Fruit fly (Drosophila melanogaster): ENCODE data around the gene CG13361.

The CG13361 gene

DNA sequence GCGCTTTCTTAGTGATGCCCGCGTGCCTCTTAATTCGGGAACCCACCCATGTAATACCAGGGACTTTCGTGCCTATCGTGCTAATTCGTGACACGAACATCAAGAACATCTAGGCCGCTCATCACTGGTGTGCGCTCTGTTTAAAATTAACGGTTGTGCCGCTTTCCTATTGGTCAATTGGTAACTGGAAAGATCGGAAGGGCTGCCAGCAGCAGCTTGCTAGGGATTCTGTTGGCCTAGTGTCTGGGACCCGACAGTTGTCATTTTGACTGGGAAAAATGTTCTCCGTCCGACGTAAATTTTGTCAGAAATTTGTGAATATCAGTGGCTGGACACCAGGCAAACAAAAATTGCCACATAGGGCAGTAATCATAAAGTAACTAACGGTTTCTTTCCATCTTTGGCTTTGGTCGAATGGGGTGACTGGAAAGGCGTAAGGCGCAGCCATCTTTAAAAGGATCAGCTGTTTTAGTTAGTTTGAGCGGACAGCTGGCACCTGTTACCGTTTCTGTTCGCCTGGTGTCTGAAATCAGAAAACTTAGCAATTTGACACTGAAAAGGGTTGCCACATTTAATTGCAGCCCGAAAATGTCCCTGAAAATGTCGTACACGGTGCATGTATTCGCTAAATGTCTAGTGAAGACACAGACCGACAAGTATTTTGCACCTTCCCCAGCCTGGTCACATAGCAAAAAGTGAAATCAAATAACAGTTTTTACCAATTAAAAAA, 5.6 kb upstream of the CG13361 start, which contains the start of gene CG5273 (continued):
- peak; percentile 25; the same call in 1 of the 2 replicates for TF ChIP-seq CG14014 (GFP tag; IDR thresholded peaks at IDR 0.05)
- TF ChIP-seq CG12219 (GFP tag; optimal IDR thresholded peaks at IDR 0.05) = no peak
- peak; percentile 44; the same call in 2 of the 3 replicates for TF ChIP-seq ci (GFP tag; IDR thresholded peaks at IDR 0.05)
- peak; percentile 97 for TF ChIP-seq Nf-YB (GFP tag; optimal IDR thresholded peaks at IDR 0.05)
- no peak for TF ChIP-seq pho (GFP tag; optimal IDR thresholded peaks at IDR 0.05)
- TF ChIP-seq CG11504 (tag; optimal IDR thresholded peaks at IDR 0.05) = peak; percentile 30
- TF ChIP-seq Nf-YA (GFP tag; IDR thresholded peaks at IDR 0.05) = 0 out of 2 replicates have a peak, but pooled peaks have one; percentile 32
- TF ChIP-seq br (optimal IDR thresholded peaks at IDR 0.05) = no peak
- no peak for TF ChIP-seq dimm (GFP tag; IDR thresholded peaks at IDR 0.05)
- TF ChIP-seq CG14050 (GFP tag; IDR thresholded peaks at IDR 0.05) = no peak
- TF ChIP-seq zf30C (GFP tag; optimal IDR thresholded peaks at IDR 0.05) = no peak
- no peak for TF ChIP-seq cas (GFP tag; IDR thresholded peaks at IDR 0.05)
- TF ChIP-seq shn (GFP tag; optimal IDR thresholded peaks at IDR 0.05) = no peak
- TF ChIP-seq Ravus (GFP tag; IDR thresholded peaks at IDR 0.05) = no peak
- no peak for TF ChIP-seq CG18599 (GFP tag; optimal IDR thresholded peaks at IDR 0.05)
- no peak for TF ChIP-seq pum (GFP tag; optimal IDR thresholded peaks at IDR 0.05)
- no peak for TF ChIP-seq gce (GFP tag; IDR thresholded peaks at IDR 0.05)
- peak; percentile 0 for TF ChIP-seq CG6765 (GFP tag; optimal IDR thresholded peaks at IDR 0.05)
- no peak for TF ChIP-seq CG8281 (tag; optimal IDR thresholded peaks at IDR 0.05)
- TF ChIP-seq CG1602 (GFP tag; optimal IDR thresholded peaks at IDR 0.05) = no peak
- no peak for TF ChIP-seq D19A (tag; optimal IDR thresholded peaks at IDR 0.05)
- TF ChIP-seq CG7745 (tag; optimal IDR thresholded peaks at IDR 0.05) = peak; percentile 68
- TF ChIP-seq tup (GFP tag; optimal IDR thresholded peaks at IDR 0.05) = no peak
- no peak for TF ChIP-seq Hey (tag; optimal IDR thresholded peaks at IDR 0.05)
- no peak for TF ChIP-seq CG11247 (GFP tag; IDR thresholded peaks at IDR 0.05)
- peak; percentile 14 for TF ChIP-seq mirr (GFP tag; optimal IDR thresholded peaks at IDR 0.05)
- TF ChIP-seq CG12942 (GFP tag; optimal IDR thresholded peaks at IDR 0.05) = peak; percentile 7
- TF ChIP-seq ro (GFP tag; IDR thresholded peaks at IDR 0.05) = no peak
- TF ChIP-seq CG14441 (GFP tag; IDR thresholded peaks at IDR 0.05) = no peak
- no peak for TF ChIP-seq Camta (GFP tag; optimal IDR thresholded peaks at IDR 0.05)
- TF ChIP-seq nerfin-1 (tag; optimal IDR thresholded peaks at IDR 0.05) = no peak
- peak; percentile 28; the same call in 1 of the 2 replicates for TF ChIP-seq Drgx (GFP tag; IDR thresholded peaks at IDR 0.05)
- peak; percentile 70 for TF ChIP-seq CG9932 (GFP tag; IDR thresholded peaks at IDR 0.05)
- no peak for TF ChIP-seq CG31365 (tag; optimal IDR thresholded peaks at IDR 0.05)
- TF ChIP-seq Doc3 (GFP tag; IDR thresholded peaks at IDR 0.05; ENCODE audit: partially characterized antibody) = peak; percentile 98
- TF ChIP-seq sna (GFP tag; IDR thresholded peaks at IDR 0.05; ENCODE audit: partially characterized antibody) = peak; percentile 96
- TF ChIP-seq CG18619 (GFP tag; optimal IDR thresholded peaks at IDR 0.05) = no peak
- no peak for TF ChIP-seq ems (GFP tag; optimal IDR thresholded peaks at IDR 0.05)
- TF ChIP-seq ash1 (GFP tag; optimal IDR thresholded peaks at IDR 0.05) = no peak
- no peak for TF ChIP-seq dmrt99B (tag; optimal IDR thresholded peaks at IDR 0.05)
- TF ChIP-seq al (GFP tag; IDR thresholded peaks at IDR 0.05) = no peak
- TF ChIP-seq CG3838 (GFP tag; optimal IDR thresholded peaks at IDR 0.05) = no peak
- no peak for TF ChIP-seq Taf1 (GFP tag; IDR thresholded peaks at IDR 0.05)
- peak; percentile 22; the same call in 1 of the 3 replicates for TF ChIP-seq zfh1 (GFP tag; IDR thresholded peaks at IDR 0.05)
- TF ChIP-seq Chrac-16 (GFP tag; optimal IDR thresholded peaks at IDR 0.05) = no peak
- TF ChIP-seq hbn (GFP tag; IDR thresholded peaks at IDR 0.05; ENCODE audit: partially characterized antibody) = peak; percentile 96
- TF ChIP-seq CG13123 (GFP tag; optimal IDR thresholded peaks at IDR 0.05) = no peak
- peak; percentile 13 for TF ChIP-seq NfI (GFP tag; optimal IDR thresholded peaks at IDR 0.05)
- TF ChIP-seq sqz (GFP tag; optimal IDR thresholded peaks at IDR 0.05) = no peak
- peak; percentile 81 for TF ChIP-seq knrl (GFP tag; IDR thresholded peaks at IDR 0.05; ENCODE audit: partially characterized antibody)

Data from whole organism, embryonic.